Worm (Caenorhabditis elegans): ENCODE results near the gene C16A3.6.

Gene C16A3.6

DNA sequence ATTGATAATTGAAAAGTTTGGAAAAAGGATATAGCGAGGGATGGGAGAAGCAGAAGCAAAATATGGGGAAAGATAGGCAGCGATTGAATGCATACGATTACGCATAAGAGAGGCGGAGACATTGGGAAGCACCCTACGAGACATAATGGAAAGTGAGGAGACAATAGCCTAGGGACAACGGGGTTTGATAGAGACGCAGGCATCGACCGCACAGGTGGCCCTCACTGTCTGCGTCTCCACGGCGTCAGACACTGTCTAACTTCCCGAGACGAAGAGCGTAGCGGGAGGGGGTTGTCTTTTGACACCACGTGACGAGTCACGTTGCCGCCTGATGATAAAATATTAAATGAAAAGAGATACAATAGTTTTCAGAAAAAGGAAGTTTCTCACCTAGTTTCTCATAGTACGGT, 42.0 kb downstream of the C16A3.6 start (continued):
- TF ChIP-seq mbf-1 (tag; optimal IDR thresholded peaks at IDR 0.05) (no peak), lin-13 (GFP tag; optimal IDR thresholded peaks at IDR 0.05) (peak; percentile 59), mab-5 (tag; optimal IDR thresholded peaks at IDR 0.05) (peak; percentile 83), peb-1 (tag; optimal IDR thresholded peaks at IDR 0.05) (no peak), nhr-11 (tag; optimal IDR thresholded peaks at IDR 0.05) (no peak)

- no peak for TF ChIP-seq sma-3 (GFP tag; optimal IDR thresholded peaks at IDR 0.05)
- TF ChIP-seq nhr-129 (tag; optimal IDR thresholded peaks at IDR 0.05) = no peak
- TF ChIP-seq ama-1 (optimal IDR thresholded peaks at IDR 0.05) = peak; percentile 44
- no peak for TF ChIP-seq R02D3.7 (tag; optimal IDR thresholded peaks at IDR 0.05)
- no peak for TF ChIP-seq unc-62 (GFP tag; optimal IDR thresholded peaks at IDR 0.05)
Measured at ce11 chrIII:6421473-6421872, 42.5 kb downstream of the C16A3.6 start.

ce11 chrIII:6421973-6422511, 43.0 kb downstream of the C16A3.6 start:
- TF ChIP-seq snpc-4 (tag; optimal IDR thresholded peaks at IDR 0.05) (no peak), Y55F3AM.14 (GFP tag; optimal IDR thresholded peaks at IDR 0.05) (no peak), elt-3 (tag; optimal IDR thresholded peaks at IDR 0.05) (no peak), ceh-82 (tag; optimal IDR thresholded peaks at IDR 0.05) (no peak), lin-11 (tag; optimal IDR thresholded peaks at IDR 0.05) (no peak), alr-1 (tag; optimal IDR thresholded peaks at IDR 0.05) (no peak), aly-2 (tag; optimal IDR thresholded peaks at IDR 0.05) (no peak), nhr-25 (tag; optimal IDR thresholded peaks at IDR 0.05) (peak; percentile 66), gmeb-1 (tag; optimal IDR thresholded peaks at IDR 0.05) (peak; percentile 7), nhr-11 (tag; optimal IDR thresholded peaks at IDR 0.05) (no peak), blmp-1 (tag; optimal IDR thresholded peaks at IDR 0.05; ENCODE audit: insufficient read depth) (peak; percentile 62), nhr-129 (tag; optimal IDR thresholded peaks at IDR 0.05) (peak; percentile 40), crh-2 (tag; optimal IDR thresholded peaks at IDR 0.05) (peak; percentile 72), unc-62 (GFP tag; optimal IDR thresholded peaks at IDR 0.05) (no peak), mdl-1 (tag; optimal IDR thresholded peaks at IDR 0.05) (peak in 1 of 2 experiments; percentile 53), sma-9 (GFP tag; optimal IDR thresholded peaks at IDR 0.05) (peak; percentile 75), sma-9 (tag; optimal IDR thresholded peaks at IDR 0.05) (no peak), ztf-4 (tag; optimal IDR thresholded peaks at IDR 0.05) (no peak), fos-1 (tag; optimal IDR thresholded peaks at IDR 0.05) (peak; percentile 68), F13H6.1 (tag; optimal IDR thresholded peaks at IDR 0.05) (peak; percentile 14), sma-3 (GFP tag; optimal IDR thresholded peaks at IDR 0.05) (peak; percentile 41), zag-1 (tag; optimal IDR thresholded peaks at IDR 0.05) (no peak)

- TF ChIP-seq nhr-129 (tag; optimal IDR thresholded peaks at IDR 0.05) = no peak
- no peak for TF ChIP-seq F13H6.1 (tag; optimal IDR thresholded peaks at IDR 0.05)
- TF ChIP-seq aly-2 (tag; optimal IDR thresholded peaks at IDR 0.05) = no peak
- TF ChIP-seq unc-39 (tag; optimal IDR thresholded peaks at IDR 0.05) = no peak
- no peak for TF ChIP-seq blmp-1 (tag; optimal IDR thresholded peaks at IDR 0.05; ENCODE audit: insufficient read depth)
- TF ChIP-seq sem-4 (tag; optimal IDR thresholded peaks at IDR 0.05) = no peak
- no peak for TF ChIP-seq lin-11 (tag; optimal IDR thresholded peaks at IDR 0.05)
- TF ChIP-seq crh-2 (tag; optimal IDR thresholded peaks at IDR 0.05) = peak; percentile 65
- no peak for TF ChIP-seq egl-27 (tag; optimal IDR thresholded peaks at IDR 0.05)
- no peak for TF ChIP-seq gmeb-1 (tag; optimal IDR thresholded peaks at IDR 0.05)
- no peak for TF ChIP-seq mab-5 (tag; optimal IDR thresholded peaks at IDR 0.05)
- no peak for TF ChIP-seq skn-1 (tag; optimal IDR thresholded peaks at IDR 0.05)
- peak; percentile 62 for TF ChIP-seq nhr-25 (tag; optimal IDR thresholded peaks at IDR 0.05)
- peak; percentile 68 for TF ChIP-seq sma-9 (GFP tag; optimal IDR thresholded peaks at IDR 0.05)
- no peak for TF ChIP-seq sma-9 (tag; optimal IDR thresholded peaks at IDR 0.05)
- TF ChIP-seq fos-1 (tag; optimal IDR thresholded peaks at IDR 0.05) = peak; percentile 51
- TF ChIP-seq dmd-4 (tag; optimal IDR thresholded peaks at IDR 0.05) = no peak
- no peak for TF ChIP-seq nhr-11 (tag; optimal IDR thresholded peaks at IDR 0.05)
- no peak for TF ChIP-seq nhr-10 (tag; optimal IDR thresholded peaks at IDR 0.05)
- no peak for TF ChIP-seq ztf-11 (tag; optimal IDR thresholded peaks at IDR 0.05)
- no peak for TF ChIP-seq nhr-21 (tag; optimal IDR thresholded peaks at IDR 0.05)
Measured at ce11 chrIII:6422721-6423120, 43.7 kb downstream of the C16A3.6 start.

DNA sequence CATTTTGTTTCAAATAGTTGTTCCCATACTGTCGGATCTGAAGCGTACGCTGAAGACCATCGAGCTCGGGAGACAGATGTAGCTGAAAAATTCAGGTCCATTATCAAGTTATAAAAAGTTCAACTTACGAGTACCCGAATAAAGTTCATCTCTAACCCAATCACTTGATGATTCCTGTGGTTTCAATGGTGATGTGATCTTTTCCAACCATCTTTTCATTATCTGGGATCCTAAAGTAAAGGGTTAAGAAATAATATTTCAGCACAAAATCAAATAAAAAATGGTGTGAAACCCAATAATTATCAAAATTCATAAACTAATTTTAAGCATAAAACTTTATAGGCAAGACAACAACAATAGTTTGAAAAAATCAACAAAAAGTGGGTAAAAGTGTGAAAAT, 48.2 kb downstream of the C16A3.6 start, which contains the start of gene C05D11.8:
TSS of gene C05D11.8 (minus strand) at position 101 of the 400 bp plus-strand sequence.
- no peak for TF ChIP-seq F13H6.1 (tag; optimal IDR thresholded peaks at IDR 0.05)
- no peak for TF ChIP-seq ceh-16 (tag; optimal IDR thresholded peaks at IDR 0.05)
- no peak for TF ChIP-seq snpc-4 (tag; optimal IDR thresholded peaks at IDR 0.05)
- TF ChIP-seq elt-1 (tag; optimal IDR thresholded peaks at IDR 0.05) = no peak
- no peak for TF ChIP-seq egl-27 (tag; optimal IDR thresholded peaks at IDR 0.05)
- no peak for TF ChIP-seq sma-3 (GFP tag; optimal IDR thresholded peaks at IDR 0.05)
- TF ChIP-seq Y55F3AM.14 (GFP tag; optimal IDR thresholded peaks at IDR 0.05) = no peak
- TF ChIP-seq ZK546.5 (tag; optimal IDR thresholded peaks at IDR 0.05) = no peak
- TF ChIP-seq gmeb-1 (tag; optimal IDR thresholded peaks at IDR 0.05) = no peak
- no peak for TF ChIP-seq ama-1 (optimal IDR thresholded peaks at IDR 0.05)
- TF ChIP-seq sma-9 (GFP tag; optimal IDR thresholded peaks at IDR 0.05) = no peak
- TF ChIP-seq sma-9 (tag; optimal IDR thresholded peaks at IDR 0.05) = no peak
- no peak for TF ChIP-seq C34F6.9 (tag; optimal IDR thresholded peaks at IDR 0.05)
- TF ChIP-seq blmp-1 (tag; optimal IDR thresholded peaks at IDR 0.05; ENCODE audit: insufficient read depth) = no peak
- no peak for TF ChIP-seq unc-55 (GFP tag; optimal IDR thresholded peaks at IDR 0.05)
- TF ChIP-seq lin-39 (tag; optimal IDR thresholded peaks at IDR 0.05) = no peak
- no peak for TF ChIP-seq sem-4 (tag; optimal IDR thresholded peaks at IDR 0.05)
- no peak for TF ChIP-seq ceh-82 (tag; optimal IDR thresholded peaks at IDR 0.05)
